Fruit fly (Drosophila melanogaster): ENCODE results near the gene CG15459.

CG15459 gene

dm6 chrX:20394066-20394913 lies 19.1 kb downstream of the CG15459 start, which contains the start of gene HERC2 (continued):
- TF ChIP-seq CG2202 (tag; optimal IDR thresholded peaks at IDR 0.05) (no peak), CG4730 (GFP tag; IDR thresholded peaks at IDR 0.05) (0 out of 2 replicates have a peak, but pooled peaks have one; percentile 33), Dref (GFP tag; IDR thresholded peaks at IDR 0.05) (peak; percentile 99), sens-2 (GFP tag; IDR thresholded peaks at IDR 0.05) (no peak), CG7372 (GFP tag; IDR thresholded peaks at IDR 0.05) (peak; percentile 67; the same call in 1 of the 2 replicates), NfI (GFP tag; optimal IDR thresholded peaks at IDR 0.05) (peak; percentile 22), CG6791 (GFP tag; IDR thresholded peaks at IDR 0.05; ENCODE audit: partially characterized antibody) (peak; percentile 95), CG42726 (GFP tag; IDR thresholded peaks at IDR 0.05; ENCODE audit: partially characterized antibody) (peak; percentile 87), pho (GFP tag; optimal IDR thresholded peaks at IDR 0.05) (peak; percentile 64), lab (GFP tag; optimal IDR thresholded peaks at IDR 0.05) (no peak), CG32532 (GFP tag; IDR thresholded peaks at IDR 0.05) (peak; percentile 75), CG2116 (GFP tag; optimal IDR thresholded peaks at IDR 0.05) (peak; percentile 67), HLH3B (GFP tag; IDR thresholded peaks at IDR 0.05) (peak; percentile 34; the same call in 1 of the 2 replicates), HLH54F (GFP tag; optimal IDR thresholded peaks at IDR 0.05) (peak; percentile 52), CG14014 (GFP tag; IDR thresholded peaks at IDR 0.05) (0 out of 2 replicates have a peak, but pooled peaks have one; percentile 24), CG5180 (GFP tag; optimal IDR thresholded peaks at IDR 0.05) (no peak), amos (GFP tag; IDR thresholded peaks at IDR 0.05; ENCODE audit: partially characterized antibody) (peak; percentile 93), en (GFP tag; optimal IDR thresholded peaks at IDR 0.05) (peak; percentile 22), CG9215 (GFP tag; IDR thresholded peaks at IDR 0.05) (peak; percentile 70), CG12659 (GFP tag; optimal IDR thresholded peaks at IDR 0.05) (peak; percentile 23), Bdp1 (GFP tag; optimal IDR thresholded peaks at IDR 0.05) (peak; percentile 3), ems (GFP tag; optimal IDR thresholded peaks at IDR 0.05) (no peak), CG3065 (GFP tag; optimal IDR thresholded peaks at IDR 0.05) (no peak), bab2 (GFP tag; optimal IDR thresholded peaks at IDR 0.05) (peak; percentile 60), her (GFP tag; optimal IDR thresholded peaks at IDR 0.05) (peak; percentile 32), twi (tag; optimal IDR thresholded peaks at IDR 0.05) (no peak), Ptx1 (GFP tag; IDR thresholded peaks at IDR 0.05) (peak; percentile 73), CG15479 (GFP tag; optimal IDR thresholded peaks at IDR 0.05) (no peak), Rx (GFP tag; IDR thresholded peaks at IDR 0.05) (no peak), NFAT (GFP tag; IDR thresholded peaks at IDR 0.05) (peak; percentile 81), slp2 (GFP tag; optimal IDR thresholded peaks at IDR 0.05) (peak; percentile 43), ac (GFP tag; optimal IDR thresholded peaks at IDR 0.05) (no peak), CG11504 (tag; optimal IDR thresholded peaks at IDR 0.05) (no peak), CrebB (tag; optimal IDR thresholded peaks at IDR 0.05) (no peak), Hsf (GFP tag; optimal IDR thresholded peaks at IDR 0.05) (peak; percentile 53), phol (tag; optimal IDR thresholded peaks at IDR 0.05) (peak; percentile 43), Hr39 (optimal IDR thresholded peaks at IDR 0.05) (no peak), kah (GFP tag; optimal IDR thresholded peaks at IDR 0.05) (no peak), tap (tag; optimal IDR thresholded peaks at IDR 0.05) (no peak), tx (GFP tag; optimal IDR thresholded peaks at IDR 0.05) (peak; percentile 15), bsh (GFP tag; optimal IDR thresholded peaks at IDR 0.05) (peak in 1 of 2 experiments; percentile 40), CG14860 (GFP tag; IDR thresholded peaks at IDR 0.05; ENCODE audit: partially characterized antibody) (peak; percentile 89), CG4360 (GFP tag; IDR thresholded peaks at IDR 0.05) (no peak), vfl (GFP tag; optimal IDR thresholded peaks at IDR 0.05) (no peak), knrl (GFP tag; IDR thresholded peaks at IDR 0.05; ENCODE audit: partially characterized antibody) (peak; percentile 85), Antp (GFP tag; optimal IDR thresholded peaks at IDR 0.05) (peak; percentile 69), yki (optimal IDR thresholded peaks at IDR 0.05) (no peak), pan (optimal IDR thresholded peaks at IDR 0.05) (no peak), pan (GFP tag; optimal IDR thresholded peaks at IDR 0.05 in 1 of 2, IDR thresholded peaks at IDR 0.05 in 1 of 2) (peak in 1 of 2 experiments; percentile 56), CG14965 (GFP tag; optimal IDR thresholded peaks at IDR 0.05; ENCODE audit: borderline replicate concordance) (no peak)
